Worm (Caenorhabditis elegans) whole organism, L1 larva: Measurements from ENCODE around the gene fem-3.

Source experiments
- ama-1 ChIP-seq: fragments of 150-350 bp; optimal IDR thresholded peaks from 2 replicates; lab custom pipeline; 2014
- ceh-63 ChIP-seq: fragments of 200-800 bp; sonication (Bioruptor generic); optimal IDR thresholded peaks from 2 replicates; lab custom pipeline; 2018; ENCODE audit warnings: mild to moderate bottlenecking, missing genetic modification characterization, missing compliant biosample characterization
- ceh-82 ChIP-seq, 3 experiments: fragments of 150-350 bp in 1 of 3; sonication (generic microtip) in 2 of 3; optimal IDR thresholded peaks; 2 replicates each; lab custom pipeline; 2014 to 2017; ENCODE audit warnings: missing biosample characterization in 3 of 3, missing genetic modification characterization in 3 of 3
- dpl-1 ChIP-seq, 3 experiments: fragments of 150-350 bp in 2 of 3; sonication (generic microtip) in 1 of 3; optimal IDR thresholded peaks; 2 replicates each; lab custom pipeline; 2014 to 2017; ENCODE audit warnings: missing biosample characterization in 3 of 3, missing genetic modification characterization in 3 of 3, missing genetic modification reagents in 3 of 3
- dsc-1 ChIP-seq: sonication (generic microtip); optimal IDR thresholded peaks from 2 replicates; lab custom pipeline; 2016; ENCODE audit warnings: mild to moderate bottlenecking, missing genetic modification characterization, missing compliant biosample characterization
- efl-1 ChIP-seq, 4 experiments: fragments of 150-350 bp; optimal IDR thresholded peaks in 3 of 4; peaks in 1 of 4; 1 replicate in 1 of 4; 2 replicates in 3 of 4; lab custom pipeline; 2014; ENCODE audit warnings: missing biosample characterization in 2 of 4, missing genetic modification characterization in 2 of 4, missing genetic modification reagents in 2 of 4
- efl-3 ChIP-seq: fragments of 200-800 bp; sonication (Bioruptor generic); optimal IDR thresholded peaks from 2 replicates; lab custom pipeline; 2018; ENCODE audit warnings: mild to moderate bottlenecking, missing genetic modification characterization, missing compliant biosample characterization
- egl-13 ChIP-seq: sonication (generic microtip); optimal IDR thresholded peaks from 2 replicates; lab custom pipeline; 2016; ENCODE audit warnings: missing genotype, missing genetic modification reagents, missing genetic modification characterization, missing compliant biosample characterization
- egl-27 ChIP-seq, 2 experiments: fragments of 150-350 bp in 1 of 2; sonication (generic microtip); optimal IDR thresholded peaks; 3 replicates each; lab custom pipeline; 2017 to 2018; ENCODE audit warnings: missing biosample characterization in 2 of 2, missing genetic modification characterization in 2 of 2, missing genetic modification reagents in 2 of 2
- ets-5 ChIP-seq: fragments of 200-800 bp; sonication (Bioruptor generic); IDR thresholded peaks from 2 replicates; pipeline ENCODE4 v1.3.6; 2022; ENCODE audit warnings: missing genetic modification characterization, missing compliant biosample characterization
- fkh-10 ChIP-seq: sonication (generic microtip); optimal IDR thresholded peaks from 2 replicates; lab custom pipeline; 2017; ENCODE audit warnings: missing biosample characterization, missing genetic modification reagents, missing genetic modification characterization
- fkh-8 ChIP-seq: sonication (generic microtip); optimal IDR thresholded peaks from 2 replicates; lab custom pipeline; 2016; ENCODE audit warnings: mild to moderate bottlenecking, missing genetic modification characterization, missing compliant biosample characterization
- fos-1 ChIP-seq: fragments of 150-350 bp; optimal IDR thresholded peaks from 2 replicates; lab custom pipeline; 2014; ENCODE audit warnings: missing biosample characterization, missing genetic modification characterization
- grh-1 ChIP-seq: fragments of 200-800 bp; sonication (Bioruptor generic); IDR thresholded peaks from 2 replicates; pipeline ENCODE4 v1.3.6; 2022; ENCODE audit warnings: missing genetic modification reagents, missing genetic modification characterization, missing compliant biosample characterization
- hlh-17 ChIP-seq: fragments of 200-800 bp; sonication (Bioruptor generic); optimal IDR thresholded peaks from 2 replicates; lab custom pipeline; 2018; ENCODE audit warnings: missing genetic modification characterization, mild to moderate bottlenecking, missing compliant biosample characterization, moderate library complexity, borderline replicate concordance
- irx-1 ChIP-seq: sonication (generic microtip); optimal IDR thresholded peaks from 2 replicates; lab custom pipeline; 2016; ENCODE audit warnings: missing genetic modification characterization, missing compliant biosample characterization
- jun-1 ChIP-seq: fragments of 150-350 bp; optimal IDR thresholded peaks from 2 replicates; lab custom pipeline; 2014; ENCODE audit warnings: missing biosample characterization, missing genetic modification reagents, missing genetic modification characterization
- lin-14 ChIP-seq: fragments of 200-800 bp; sonication (Bioruptor generic); optimal IDR thresholded peaks from 2 replicates; lab custom pipeline; 2018; ENCODE audit warnings: mild to moderate bottlenecking, missing genetic modification characterization, moderate library complexity, missing compliant biosample characterization
- lin-15B ChIP-seq: fragments of 150-350 bp; sonication (generic microtip); optimal IDR thresholded peaks from 3 replicates; lab custom pipeline; 2014; ENCODE audit warnings: missing biosample characterization, missing genetic modification characterization
- lin-35 ChIP-seq, 2 experiments: fragments of 150-350 bp; optimal IDR thresholded peaks; 2 replicates each; lab custom pipeline; 2014; ENCODE audit warnings: missing biosample characterization in 2 of 2, missing genetic modification characterization in 2 of 2, missing genetic modification reagents in 2 of 2
- lsy-2 ChIP-seq, 2 experiments: fragments of 150-350 bp; optimal IDR thresholded peaks; 2 replicates each; lab custom pipeline; 2014; ENCODE audit warnings: missing biosample characterization in 2 of 2, missing genetic modification characterization in 2 of 2
- mdl-1 ChIP-seq, 2 experiments: fragments of 150-350 bp; optimal IDR thresholded peaks; 2 replicates each; lab custom pipeline; 2014 to 2017; ENCODE audit warnings: missing biosample characterization in 2 of 2, missing genetic modification characterization in 2 of 2, inconsistent platforms in 1 of 2
- nhr-11 ChIP-seq: fragments of 150-350 bp; optimal IDR thresholded peaks from 2 replicates; lab custom pipeline; 2014; ENCODE audit warnings: missing biosample characterization, missing genetic modification characterization
- nhr-19 ChIP-seq: fragments of 200-800 bp; sonication (Bioruptor generic); conservative IDR thresholded peaks from 2 replicates; pipeline ENCODE4 v1.3.6; 2022; ENCODE audit warnings: missing genetic modification characterization, missing compliant biosample characterization
- nhr-20 ChIP-seq: sonication (generic microtip); optimal IDR thresholded peaks from 2 replicates; lab custom pipeline; 2016; ENCODE audit warnings: mild to moderate bottlenecking, missing genetic modification characterization, missing compliant biosample characterization
- nhr-237 ChIP-seq: fragments of 150-350 bp; optimal IDR thresholded peaks from 2 replicates; lab custom pipeline; 2014; ENCODE audit warnings: missing biosample characterization, missing genetic modification characterization
- nhr-47 ChIP-seq: sonication (generic microtip); optimal IDR thresholded peaks from 2 replicates; lab custom pipeline; 2016; ENCODE audit warnings: mild to moderate bottlenecking, missing genetic modification characterization, moderate library complexity, missing compliant biosample characterization
- nhr-71 ChIP-seq: sonication (generic microtip); optimal IDR thresholded peaks from 2 replicates; lab custom pipeline; 2016; ENCODE audit warnings: mild to moderate bottlenecking, missing genetic modification characterization, moderate library complexity, missing compliant biosample characterization
- nhr-76 ChIP-seq: sonication (generic microtip); optimal IDR thresholded peaks from 2 replicates; lab custom pipeline; 2017; ENCODE audit warnings: missing biosample characterization, missing genetic modification characterization
- nhr-85 ChIP-seq: sonication (generic microtip); peaks from one replicate; lab custom pipeline; 2016; ENCODE audit warnings: missing genetic modification characterization, inconsistent platforms, missing compliant biosample characterization
- pag-3 ChIP-seq: sonication (generic microtip); optimal IDR thresholded peaks from 2 replicates; lab custom pipeline; 2017; ENCODE audit warnings: missing genetic modification characterization, mild to moderate bottlenecking, missing compliant biosample characterization, antibody characterized with exemption, borderline replicate concordance; ENCODE audit not compliant: insufficient read depth
- pax-3 ChIP-seq: fragments of 200-800 bp; sonication (Bioruptor generic); optimal IDR thresholded peaks from 2 replicates; lab custom pipeline; 2018; ENCODE audit warnings: mild to moderate bottlenecking, missing genetic modification characterization, moderate library complexity, missing compliant biosample characterization
- pqm-1 ChIP-seq: sonication (generic microtip); optimal IDR thresholded peaks from 3 replicates; lab custom pipeline; 2017; ENCODE audit warnings: missing biosample characterization, missing genetic modification characterization
- skn-1 ChIP-seq: fragments of 150-350 bp; optimal IDR thresholded peaks from 2 replicates; lab custom pipeline; 2014; ENCODE audit warnings: missing biosample characterization, missing genetic modification characterization
- sox-4 ChIP-seq: sonication (generic microtip); optimal IDR thresholded peaks from 2 replicates; lab custom pipeline; 2016; ENCODE audit warnings: missing genetic modification characterization, missing compliant biosample characterization
- sup-37 ChIP-seq: fragments of 200-800 bp; sonication (Bioruptor generic); optimal IDR thresholded peaks from 2 replicates; lab custom pipeline; 2018; ENCODE audit warnings: mild to moderate bottlenecking, missing genetic modification characterization, missing compliant biosample characterization
- swsn-7 ChIP-seq: sonication (generic microtip); optimal IDR thresholded peaks from 2 replicates; lab custom pipeline; 2016; ENCODE audit warnings: missing genetic modification characterization, missing compliant biosample characterization
- tlp-1 ChIP-seq: fragments of 150-350 bp; optimal IDR thresholded peaks from 2 replicates; lab custom pipeline; 2014; ENCODE audit warnings: missing biosample characterization, missing genetic modification characterization
- unc-30 ChIP-seq: sonication (generic microtip); optimal IDR thresholded peaks from 2 replicates; lab custom pipeline; 2017; ENCODE audit warnings: missing biosample characterization, missing genetic modification characterization
- zag-1 ChIP-seq: fragments of 150-350 bp; optimal IDR thresholded peaks from 2 replicates; lab custom pipeline; 2014; ENCODE audit warnings: missing biosample characterization, missing genetic modification characterization
- zip-4 ChIP-seq: fragments of 200-800 bp; sonication (Bioruptor generic); optimal IDR thresholded peaks from 2 replicates; lab custom pipeline; 2018; ENCODE audit warnings: mild to moderate bottlenecking, missing genetic modification characterization, moderate library complexity, missing compliant biosample characterization
- ztf-11 ChIP-seq, 2 experiments: sonication (generic microtip); optimal IDR thresholded peaks; 2 replicates each; lab custom pipeline; 2016 to 2017; ENCODE audit warnings: missing genetic modification characterization in 2 of 2, missing biosample characterization in 1 of 2, missing compliant biosample characterization in 1 of 2

Gene fem-3

DNA sequence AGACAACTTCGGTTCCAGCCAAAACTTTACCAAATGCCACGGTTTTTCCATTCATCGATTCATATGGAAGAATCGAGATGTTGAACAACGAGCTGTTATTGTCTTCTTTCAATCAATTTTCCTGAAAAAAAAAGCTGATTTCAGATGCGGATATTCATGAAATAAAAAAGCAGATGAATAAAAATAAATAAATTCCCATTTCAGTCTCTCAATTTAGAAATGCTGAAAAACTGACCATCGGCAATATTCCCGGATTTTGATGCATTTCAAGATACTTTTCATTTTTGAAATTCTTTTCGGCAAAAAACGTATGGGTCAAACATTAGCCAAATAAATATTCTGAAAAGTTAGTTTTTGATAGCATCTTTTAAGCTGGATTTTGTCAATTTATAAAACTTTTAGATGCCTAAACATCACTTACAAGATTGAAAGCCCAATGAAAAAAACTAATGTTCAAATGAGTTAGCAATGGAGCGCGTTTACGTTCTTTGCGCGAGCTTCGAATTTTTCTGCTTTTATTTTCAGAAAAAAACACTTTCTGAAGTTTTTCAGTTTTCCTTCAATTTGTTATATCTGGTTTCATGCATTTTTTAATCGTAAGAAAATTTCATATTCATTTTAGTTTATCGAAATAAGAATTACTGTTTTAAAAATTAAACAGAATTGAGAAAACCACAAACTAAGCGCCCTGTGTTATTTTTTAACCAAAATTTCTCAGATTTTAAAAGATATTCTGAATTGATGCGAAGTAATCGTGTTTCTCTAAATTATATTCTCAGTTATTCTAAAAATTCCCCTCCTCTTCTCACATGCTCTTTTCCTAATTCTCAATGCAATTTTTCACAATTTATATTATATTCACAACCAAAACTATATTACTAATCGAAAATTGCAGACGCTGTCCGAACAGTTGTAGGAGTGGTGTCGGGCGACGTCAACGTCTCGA lies at the start of gene fem-3, which contains the start of gene C01F6.14:
fem-3 (plus strand) TSS at position 896 of the 946 bp plus-strand sequence.
C01F6.14 (minus strand) TSS at position 51 of the 946 bp plus-strand sequence.
- no peak for TF ChIP-seq dsc-1 (tag; lab: Kevin White, UChicago)
- peak; percentile 41 for TF ChIP-seq nhr-85 (tag; lab: Kevin White, UChicago)
- TF ChIP-seq tlp-1: no peak
- TF ChIP-seq dpl-1 (GFP tag; optimal IDR thresholded peaks at IDR 0.05; lab: Kevin White, UChicago): peak; percentile 45 to 82 (median 70)
- TF ChIP-seq efl-1 (optimal IDR thresholded peaks at IDR 0.05; lab: Kevin White, UChicago): peak; percentile 9 to 73
- TF ChIP-seq efl-1 (GFP tag; optimal IDR thresholded peaks at IDR 0.05 in 1 of 2; lab: Kevin White, UChicago): peak; percentile 79 to 97
- TF ChIP-seq lin-35 (GFP tag; optimal IDR thresholded peaks at IDR 0.05; lab: Kevin White, UChicago): peak; percentile 55 to 81
- TF ChIP-seq skn-1: peak; percentile 14
- peak in 1 of 2 experiments; percentile 54 for TF ChIP-seq lsy-2 (tag; optimal IDR thresholded peaks at IDR 0.05; lab: Kevin White, UChicago)

DNA sequence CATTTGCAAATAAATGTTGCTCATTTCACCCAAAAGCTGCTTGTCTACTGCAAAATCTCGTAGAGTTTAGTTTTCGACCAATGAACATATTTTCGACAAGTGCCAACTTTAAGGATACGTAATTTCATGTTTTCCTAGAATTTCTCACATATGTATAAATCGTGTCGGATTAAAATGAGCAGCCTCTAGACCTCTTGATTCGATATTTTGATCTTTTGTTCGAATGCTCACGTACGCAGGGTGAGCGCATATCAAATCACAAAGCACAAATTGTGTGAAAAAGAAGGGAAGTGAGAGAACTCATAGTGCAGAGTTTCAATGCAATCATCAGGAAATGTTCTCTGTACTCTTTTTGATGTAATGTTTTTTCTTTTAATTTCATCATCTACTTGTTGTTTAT lies 41.2 kb upstream of the fem-3 start:
- TF ChIP-seq ama-1 (lab: Kevin White, UChicago) (no peak), grh-1 (no peak), nhr-19 (0 out of 2 replicates have a peak, but pooled peaks have one; percentile 22), fos-1 (peak; percentile 9), egl-27 (tag; optimal IDR thresholded peaks at IDR 0.05; lab: Kevin White, UChicago) (no peak), dpl-1 (GFP tag; optimal IDR thresholded peaks at IDR 0.05; lab: Kevin White, UChicago) (no peak), pqm-1 (no peak), nhr-237 (tag; lab: Kevin White, UChicago) (no peak), sox-4 (tag; lab: Kevin White, UChicago) (peak; percentile 76), nhr-71 (tag; lab: Kevin White, UChicago) (peak; percentile 90), irx-1 (tag; lab: Kevin White, UChicago) (peak; percentile 40), ceh-82 (tag; optimal IDR thresholded peaks at IDR 0.05; lab: Kevin White, UChicago) (no peak), nhr-20 (tag; lab: Kevin White, UChicago) (peak; percentile 80), ceh-63 (GFP tag; lab: Kevin White, UChicago) (no peak), efl-3 (GFP tag; lab: Kevin White, UChicago) (no peak), pax-3 (tag; lab: Kevin White, UChicago) (peak; percentile 13), jun-1 (tag; lab: Kevin White, UChicago) (peak; percentile 32), unc-30 (tag; lab: Kevin White, UChicago) (no peak), swsn-7 (tag; lab: Kevin White, UChicago) (peak; percentile 17), ets-5 (GFP tag; lab: Robert Waterston, UW) (no peak), ztf-11 (tag; optimal IDR thresholded peaks at IDR 0.05; lab: Kevin White, UChicago) (no peak), nhr-76 (tag; lab: Kevin White, UChicago) (no peak), fkh-10 (GFP tag; lab: Kevin White, UChicago) (peak; percentile 21), nhr-47 (peak; percentile 73), egl-13 (tag; lab: Kevin White, UChicago) (peak; percentile 53), lin-15B (tag; lab: Kevin White, UChicago) (no peak), zag-1 (tag; lab: Kevin White, UChicago) (no peak), skn-1 (no peak), mdl-1 (tag; optimal IDR thresholded peaks at IDR 0.05; lab: Kevin White, UChicago) (no peak), lin-14 (GFP tag; lab: Kevin White, UChicago) (peak; percentile 50), nhr-11 (tag; lab: Kevin White, UChicago) (no peak), pag-3 (tag; lab: Kevin White, UChicago) (no peak), dsc-1 (tag; lab: Kevin White, UChicago) (peak; percentile 72), efl-1 (optimal IDR thresholded peaks at IDR 0.05; lab: Kevin White, UChicago) (peak in 1 of 2 experiments; percentile 11), efl-1 (GFP tag; optimal IDR thresholded peaks at IDR 0.05 in 1 of 2; lab: Kevin White, UChicago) (no peak), fkh-8 (tag; lab: Kevin White, UChicago) (peak; percentile 89), zip-4 (GFP tag; lab: Kevin White, UChicago) (no peak), hlh-17 (GFP tag; lab: Kevin White, UChicago) (no peak), sup-37 (GFP tag; lab: Kevin White, UChicago) (no peak)
